Worm (Caenorhabditis elegans): ENCODE measurements around the gene sec-3.
A peak's percentile ranks its signal among the peaks of the same experiment; 100 is the strongest.

Gene sec-3

ce11 chrX:3054394-3054793 is 45.3 kb downstream of the sec-3 start (continued):
- TF ChIP-seq dmd-6 (GFP tag; IDR thresholded peaks at IDR 0.05) = peak; percentile 39

- TF ChIP-seq lin-1 (GFP tag; IDR thresholded peaks at IDR 0.05) (no peak), fkh-10 (GFP tag; optimal IDR thresholded peaks at IDR 0.05) (peak; percentile 38), Y48G9A.11 (GFP tag; IDR thresholded peaks at IDR 0.05) (no peak), F26F4.8 (GFP tag; conservative IDR thresholded peaks at IDR 0.05) (no peak), ZK546.5 (tag; optimal IDR thresholded peaks at IDR 0.05) (no peak), Y105C5A.15 (GFP tag; IDR thresholded peaks at IDR 0.05) (no peak), ctbp-1 (GFP tag; IDR thresholded peaks at IDR 0.05) (0 out of 2 replicates have a peak, but pooled peaks have one; percentile 38), aha-1 (tag) (peak; percentile 93), cey-2 (tag; optimal IDR thresholded peaks at IDR 0.05; ENCODE audit: borderline replicate concordance, insufficient read depth) (no peak), ces-1 (GFP tag; optimal IDR thresholded peaks at IDR 0.05) (peak; percentile 80), nhr-25 (tag; optimal IDR thresholded peaks at IDR 0.05; ENCODE audit: borderline replicate concordance, insufficient read depth) (no peak), nhr-42 (GFP tag; IDR thresholded peaks at IDR 0.05) (no peak)
Measured at ce11 chrX:3051315-3051993, 48.2 kb downstream of the sec-3 start.

ce11 chrX:3049233-3049632 is 50.4 kb downstream of the sec-3 start:
- TF ChIP-seq spr-3 (GFP tag; optimal IDR thresholded peaks at IDR 0.05) (no peak), D1046.2 (GFP tag; IDR thresholded peaks at IDR 0.05) (no peak), hmg-1.1 (GFP tag; IDR thresholded peaks at IDR 0.05) (peak; percentile 88), mep-1 (tag; optimal IDR thresholded peaks at IDR 0.05) (peak; percentile 72), F44E2.7 (GFP tag; IDR thresholded peaks at IDR 0.05) (no peak), attf-4 (tag; optimal IDR thresholded peaks at IDR 0.05) (no peak), saeg-2 (GFP tag; IDR thresholded peaks at IDR 0.05) (no peak), nhr-11 (tag; optimal IDR thresholded peaks at IDR 0.05) (no peak), php-3 (GFP tag; IDR thresholded peaks at IDR 0.05) (no peak), aha-1 (tag) (peak; percentile 64), zip-11 (GFP tag; IDR thresholded peaks at IDR 0.05) (no peak), tag-97 (GFP tag; IDR thresholded peaks at IDR 0.05) (no peak), nhr-28 (tag; optimal IDR thresholded peaks at IDR 0.05) (no peak), Y75B8A.6 (GFP tag; IDR thresholded peaks at IDR 0.05) (no peak), nhr-42 (GFP tag; IDR thresholded peaks at IDR 0.05) (no peak), nhr-102 (tag; optimal IDR thresholded peaks at IDR 0.05) (peak; percentile 25), mes-2 (tag; optimal IDR thresholded peaks at IDR 0.05; ENCODE audit: poor library complexity, severe bottlenecking) (peak; percentile 51), nhr-48 (tag; optimal IDR thresholded peaks at IDR 0.05) (no peak), dpl-1 (GFP tag; optimal IDR thresholded peaks at IDR 0.05) (no peak), jun-1 (tag; optimal IDR thresholded peaks at IDR 0.05) (no peak), ceh-28 (tag; optimal IDR thresholded peaks at IDR 0.05) (no peak), hlh-30 (tag; optimal IDR thresholded peaks at IDR 0.05; ENCODE audit: insufficient read depth) (peak; percentile 61), madf-9 (GFP tag; conservative IDR thresholded peaks at IDR 0.05) (no peak), daf-19 (GFP tag; conservative IDR thresholded peaks at IDR 0.05) (no peak), hif-1 (tag; optimal IDR thresholded peaks at IDR 0.05) (peak in 1 of 2 experiments; percentile 60), spr-1 (tag; optimal IDR thresholded peaks at IDR 0.05) (no peak), dve-1 (tag; optimal IDR thresholded peaks at IDR 0.05; ENCODE audit: insufficient read depth) (peak; percentile 49), hlh-11 (tag; optimal IDR thresholded peaks at IDR 0.05) (peak; percentile 59), gei-8 (GFP tag; optimal IDR thresholded peaks at IDR 0.05) (no peak), Y5F2A.4 (GFP tag; optimal IDR thresholded peaks at IDR 0.05) (no peak), daf-8 (GFP tag; IDR thresholded peaks at IDR 0.05) (no peak), lsy-2 (tag; optimal IDR thresholded peaks at IDR 0.05) (peak in 1 of 2 experiments; percentile 50), dmd-6 (GFP tag; IDR thresholded peaks at IDR 0.05) (peak; percentile 61), lin-15B (tag; optimal IDR thresholded peaks at IDR 0.05) (no peak), R02D3.7 (tag; optimal IDR thresholded peaks at IDR 0.05) (no peak), lin-13 (GFP tag; optimal IDR thresholded peaks at IDR 0.05) (peak; percentile 4), snpc-4 (tag; optimal IDR thresholded peaks at IDR 0.05) (no peak)

Data from whole organism, L4 larva.